Fruit fly (Drosophila melanogaster) whole organism, embryonic: Measurements from ENCODE around the gene CG5618.

Experiments
- Ada2b ChIP-seq: fragments of 200-800 bp; sonication (Bioruptor generic); IDR thresholded peaks from 2 replicates; pipeline ENCODE4 v1.3.6; 2022; ENCODE audit warnings: missing biosample characterization, missing genetic modification characterization
- C15 ChIP-seq: fragments of 200-800 bp; sonication (Bioruptor generic); IDR thresholded peaks from 3 replicates; pipeline ENCODE4 v1.3.6; 2022; ENCODE audit warnings: missing biosample characterization, missing genetic modification characterization
- CG11695 ChIP-seq: fragments of 200-800 bp; sonication (Bioruptor generic); IDR thresholded peaks from 3 replicates; pipeline ENCODE4 v1.3.6; 2022; ENCODE audit warnings: missing biosample characterization, missing genetic modification characterization
- CG11696 ChIP-seq: fragments of 200-800 bp; sonication (Bioruptor generic); IDR thresholded peaks from 2 replicates; pipeline ENCODE4 v1.3.6; 2022; ENCODE audit warnings: missing biosample characterization, missing genetic modification characterization
- CG12744 ChIP-seq: fragments of 200-800 bp; sonication (Bioruptor generic); optimal IDR thresholded peaks from 2 replicates; lab custom pipeline; 2016; ENCODE audit warnings: missing biosample characterization, missing genetic modification characterization
- CG12942 ChIP-seq: fragments of 200-800 bp; sonication (Bioruptor generic); optimal IDR thresholded peaks from 3 replicates; lab custom pipeline; 2016; ENCODE audit warnings: missing biosample characterization, missing genetic modification characterization
- CG13123 ChIP-seq: fragments of 200-800 bp; sonication (Bioruptor generic); optimal IDR thresholded peaks from 2 replicates; lab custom pipeline; 2016; ENCODE audit warnings: missing biosample characterization, missing genetic modification characterization
- CG13424 ChIP-seq: fragments of 200-800 bp; sonication (Bioruptor generic); optimal IDR thresholded peaks from 2 replicates; lab custom pipeline; 2019; ENCODE audit warnings: missing biosample characterization, mild to moderate bottlenecking, missing genetic modification characterization, moderate library complexity
- CG13894 ChIP-seq: fragments of 200-800 bp; sonication (Bioruptor generic); optimal IDR thresholded peaks from 3 replicates; lab custom pipeline; 2018; ENCODE audit warnings: missing biosample characterization, mild to moderate bottlenecking, missing genetic modification characterization, moderate library complexity
- CG14014 ChIP-seq: fragments of 200-800 bp; sonication (Bioruptor generic); IDR thresholded peaks from 2 replicates; pipeline ENCODE4 v1.3.6; 2022; ENCODE audit warnings: missing biosample characterization, missing genetic modification characterization
- CG14441 ChIP-seq: fragments of 200-800 bp; sonication (Bioruptor generic); IDR thresholded peaks from 2 replicates; pipeline ENCODE4 v1.3.6; 2022; ENCODE audit warnings: missing biosample characterization, missing genetic modification characterization
- CG16815 ChIP-seq: fragments of 200-800 bp; sonication (Bioruptor generic); optimal IDR thresholded peaks from 3 replicates; lab custom pipeline; 2017; ENCODE audit warnings: missing biosample characterization, mild to moderate bottlenecking, missing genetic modification characterization
- CG17186 ChIP-seq: fragments of 200-800 bp; sonication (Bioruptor generic); optimal IDR thresholded peaks from 3 replicates; lab custom pipeline; 2017; ENCODE audit warnings: missing biosample characterization, missing genetic modification reagents, missing genetic modification characterization
- CG18262 ChIP-seq: fragments of 200-800 bp; optimal IDR thresholded peaks from 3 replicates; lab custom pipeline; 2019; ENCODE audit warnings: missing biosample characterization, mild to moderate bottlenecking, missing genetic modification characterization, moderate library complexity
- CG18619 ChIP-seq: fragments of 200-800 bp; sonication (Bioruptor generic); optimal IDR thresholded peaks from 3 replicates; lab custom pipeline; 2017; ENCODE audit warnings: missing biosample characterization, mild to moderate bottlenecking, missing genetic modification characterization
- CG2678 ChIP-seq: fragments of 200-800 bp; sonication (Bioruptor generic); optimal IDR thresholded peaks from 3 replicates; lab custom pipeline; 2019; ENCODE audit warnings: missing biosample characterization, mild to moderate bottlenecking, missing genetic modification characterization, moderate library complexity
- CG32772 ChIP-seq: fragments of 200-800 bp; sonication (Bioruptor generic); IDR thresholded peaks from 2 replicates; pipeline ENCODE4 v1.3.6; 2022; ENCODE audit warnings: missing biosample characterization, missing genetic modification characterization
- CG33557 ChIP-seq: fragments of 200-800 bp; sonication (Bioruptor generic); optimal IDR thresholded peaks from 2 replicates; lab custom pipeline; 2019; ENCODE audit warnings: missing biosample characterization, mild to moderate bottlenecking, missing genetic modification characterization, moderate library complexity
- CG4328 ChIP-seq: fragments of 200-800 bp; sonication (Bioruptor generic); optimal IDR thresholded peaks from 3 replicates; lab custom pipeline; 2017; ENCODE audit warnings: missing biosample characterization, missing genetic modification reagents, missing genetic modification characterization
- CG7372 ChIP-seq: fragments of 200-800 bp; sonication (Bioruptor generic); IDR thresholded peaks from 2 replicates; pipeline ENCODE4 v1.3.6; 2022; ENCODE audit warnings: missing biosample characterization, missing genetic modification characterization
- CG7745 ChIP-seq: fragments of 200-800 bp; sonication (Bioruptor generic); optimal IDR thresholded peaks from 2 replicates; lab custom pipeline; 2018; ENCODE audit warnings: missing biosample characterization, mild to moderate bottlenecking, missing genetic modification characterization, moderate library complexity
- CG9876 ChIP-seq: fragments of 200-800 bp; sonication (Bioruptor generic); optimal IDR thresholded peaks from 2 replicates; lab custom pipeline; 2016; ENCODE audit warnings: missing biosample characterization, missing genetic modification characterization
- Chrac-16 ChIP-seq: fragments of 200-800 bp; sonication (Bioruptor generic); optimal IDR thresholded peaks from 3 replicates; lab custom pipeline; 2016; ENCODE audit warnings: missing biosample characterization, missing genetic modification characterization
- CrebB ChIP-seq: fragments of 200-800 bp; sonication (Bioruptor generic); optimal IDR thresholded peaks from 3 replicates; lab custom pipeline; 2018; ENCODE audit warnings: missing biosample characterization, mild to moderate bottlenecking, missing genetic modification characterization
- Dref ChIP-seq: fragments of 200-800 bp; sonication (Bioruptor generic); IDR thresholded peaks from 2 replicates; pipeline ENCODE4 v1.3.6; 2022; ENCODE audit warnings: missing biosample characterization, missing genetic modification characterization
- Hmx ChIP-seq: fragments of 200-800 bp; sonication (Bioruptor generic); optimal IDR thresholded peaks from 2 replicates; lab custom pipeline; 2016; ENCODE audit warnings: missing biosample characterization, missing genetic modification characterization
- Hr39 ChIP-seq: fragments of >200 bp; optimal IDR thresholded peaks from 2 replicates; lab custom pipeline; 2017
- Kr ChIP-seq: fragments of 200-800 bp; sonication (Bioruptor generic); optimal IDR thresholded peaks from 2 replicates; lab custom pipeline; 2017; ENCODE audit warnings: missing biosample characterization, mild to moderate bottlenecking, missing genetic modification characterization
- Lhr ChIP-seq: fragments of 200-800 bp; sonication (Bioruptor generic); optimal IDR thresholded peaks from 3 replicates; lab custom pipeline; 2017; ENCODE audit warnings: mild to moderate bottlenecking, missing biosample characterization, missing genetic modification reagents, missing genetic modification characterization
- Lim3 ChIP-seq: fragments of 200-800 bp; sonication (Bioruptor generic); IDR thresholded peaks from 2 replicates; pipeline ENCODE4 v1.3.6; 2022; ENCODE audit warnings: missing biosample characterization, missing genetic modification characterization
- Med ChIP-seq: fragments of 200-800 bp; sonication (Bioruptor generic); peaks from one replicate; lab custom pipeline; 2016; ENCODE audit warnings: missing biosample characterization, missing genetic modification characterization, mild to moderate bottlenecking, inconsistent platforms, moderate library complexity
- Opbp ChIP-seq: fragments of 200-800 bp; sonication (Bioruptor generic); IDR thresholded peaks from 3 replicates; pipeline ENCODE4 v1.3.6; 2022; ENCODE audit warnings: missing biosample characterization, missing genetic modification characterization; ENCODE audit not compliant: partially characterized antibody
- Sry-δ ChIP-seq: fragments of 200-800 bp; sonication (Bioruptor generic); optimal IDR thresholded peaks from 2 replicates; lab custom pipeline; 2016; ENCODE audit warnings: missing biosample characterization, missing genetic modification characterization
- Ssrp ChIP-seq: fragments of 200-800 bp; sonication (Bioruptor generic); optimal IDR thresholded peaks from 2 replicates; lab custom pipeline; 2018; ENCODE audit warnings: missing biosample characterization, mild to moderate bottlenecking, missing genetic modification characterization, moderate library complexity
- Xbp1 ChIP-seq: fragments of 200-800 bp; sonication (Bioruptor generic); optimal IDR thresholded peaks from 3 replicates; lab custom pipeline; 2016; ENCODE audit warnings: missing biosample characterization, mild to moderate bottlenecking, missing genetic modification characterization
- az2 ChIP-seq: fragments of 200-800 bp; sonication (Bioruptor generic); optimal IDR thresholded peaks from 3 replicates; lab custom pipeline; 2016; ENCODE audit warnings: missing biosample characterization, missing genetic modification characterization
- bsh ChIP-seq, 2 experiments: fragments of 200-800 bp; sonication (Bioruptor generic); optimal IDR thresholded peaks; 2 replicates each; lab custom pipeline; 2017 to 2018; ENCODE audit warnings: mild to moderate bottlenecking in 2 of 2, missing biosample characterization in 2 of 2, missing genetic modification characterization in 2 of 2, moderate library complexity in 1 of 2
- ems ChIP-seq: fragments of 200-800 bp; sonication (Bioruptor generic); optimal IDR thresholded peaks from 3 replicates; lab custom pipeline; 2016; ENCODE audit warnings: missing biosample characterization, missing genetic modification characterization
- ewg ChIP-seq: fragments of 200-800 bp; sonication (Bioruptor generic); optimal IDR thresholded peaks from 3 replicates; lab custom pipeline; 2017; ENCODE audit warnings: mild to moderate bottlenecking, missing biosample characterization, missing genetic modification reagents, missing genetic modification characterization
- eyg ChIP-seq: fragments of 200-800 bp; sonication (Bioruptor generic); optimal IDR thresholded peaks from 3 replicates; lab custom pipeline; 2016; ENCODE audit warnings: missing biosample characterization, missing genetic modification characterization
- gcm ChIP-seq: fragments of 200-800 bp; sonication (Bioruptor generic); optimal IDR thresholded peaks from 2 replicates; lab custom pipeline; 2019; ENCODE audit warnings: missing biosample characterization, mild to moderate bottlenecking, missing genetic modification characterization, moderate library complexity
- nerfin-1 ChIP-seq: fragments of 200-800 bp; sonication (Bioruptor generic); optimal IDR thresholded peaks from 3 replicates; lab custom pipeline; 2019; ENCODE audit warnings: missing biosample characterization, mild to moderate bottlenecking, missing genetic modification characterization, moderate library complexity
- pan ChIP-seq, 4 experiments: fragments of >200 bp in 3 of 4; fragments of 200-800 bp in 1 of 4; sonication (Bioruptor generic) in 1 of 4; optimal IDR thresholded peaks in 3 of 4; IDR thresholded peaks in 1 of 4; 2 replicates each; pipeline versions ENCODE4 v1.3.6 to Lab custom; 2017 to 2022; ENCODE audit warnings: missing biosample characterization in 2 of 4, missing genetic modification characterization in 2 of 4, mixed read lengths in 1 of 4
- sens ChIP-seq: fragments of 200-800 bp; sonication (Bioruptor generic); peaks from one replicate; lab custom pipeline; 2016; ENCODE audit warnings: missing biosample characterization, missing genetic modification characterization
- sob ChIP-seq: fragments of 200-800 bp; sonication (Bioruptor generic); IDR thresholded peaks from 2 replicates; pipeline ENCODE4 v1.3.6; 2022; ENCODE audit warnings: missing biosample characterization, missing genetic modification characterization
- tna ChIP-seq: fragments of 200-800 bp; sonication (Bioruptor generic); IDR thresholded peaks from 2 replicates; pipeline ENCODE4 v1.3.6; 2022; ENCODE audit warnings: missing biosample characterization, missing genetic modification characterization; ENCODE audit not compliant: partially characterized antibody
- unpg ChIP-seq: fragments of 200-800 bp; sonication (Bioruptor generic); optimal IDR thresholded peaks from 3 replicates; lab custom pipeline; 2018; ENCODE audit warnings: missing biosample characterization, mild to moderate bottlenecking, missing genetic modification characterization, moderate library complexity
- zen ChIP-seq: fragments of 200-800 bp; sonication (Bioruptor generic); optimal IDR thresholded peaks from 3 replicates; lab custom pipeline; 2018; ENCODE audit warnings: missing biosample characterization, mild to moderate bottlenecking, missing genetic modification characterization, moderate library complexity

Gene CG5618

DNA sequence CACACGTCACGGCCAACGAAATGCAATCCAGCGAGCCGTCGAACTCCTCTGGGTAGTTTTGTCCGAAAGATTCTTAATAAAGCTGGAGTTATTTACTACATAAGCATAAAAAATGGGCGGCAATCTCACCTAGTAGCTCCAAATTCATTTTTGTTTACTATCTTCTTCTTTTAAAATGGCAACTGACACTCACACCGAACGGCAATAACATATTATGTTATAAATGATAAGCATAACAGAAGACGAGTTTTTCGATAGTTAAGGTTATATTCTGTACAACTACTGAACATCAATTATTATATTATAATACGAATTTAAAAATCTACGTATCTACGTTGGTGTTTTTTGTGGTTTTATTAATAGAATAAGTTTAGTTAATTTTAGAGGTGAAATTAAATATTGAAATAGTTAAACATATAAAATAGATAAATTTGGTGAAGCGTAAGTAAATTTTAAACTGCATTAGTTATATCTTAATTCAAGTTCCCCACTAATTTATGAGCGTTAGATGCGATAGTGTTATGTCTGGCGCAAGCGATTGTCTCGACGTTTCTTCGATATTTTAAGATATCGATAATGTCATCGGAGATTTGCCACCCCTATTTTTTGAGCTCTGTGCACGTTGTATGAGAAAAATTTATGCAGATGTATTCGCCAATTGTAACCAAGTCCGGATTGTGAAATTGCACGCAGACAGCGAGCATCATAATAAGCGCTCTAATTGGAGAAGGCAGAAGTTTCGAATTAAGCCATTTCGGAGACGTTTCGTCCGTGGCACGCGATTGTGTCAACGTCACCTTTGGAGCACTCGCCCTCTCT is 5.3 kb upstream of the CG5618 start, which contains the start of the genes Rbbp5 and eRF1 (continued):
- TF ChIP-seq Lhr (peak; percentile 56), CG9876 (GFP tag; lab: Kevin White, UChicago) (peak; percentile 38), CG11696 (0 out of 2 replicates have a peak, but pooled peaks have one; percentile 22), Hmx (peak; percentile 11), Kr (GFP tag; lab: Kevin White, UChicago) (no peak), Xbp1 (peak; percentile 89), bsh (GFP tag; optimal IDR thresholded peaks at IDR 0.05; lab: Kevin White, UChicago) (peak in 1 of 2 experiments; percentile 75), gcm (GFP tag; lab: Kevin White, UChicago) (no peak), unpg (peak; percentile 73), Dref (peak; percentile 92), Hr39 (lab: Kevin White, UChicago) (no peak), az2 (peak; percentile 71), pan (optimal IDR thresholded peaks at IDR 0.05; lab: Kevin White, UChicago) (no peak), pan (GFP tag; optimal IDR thresholded peaks at IDR 0.05 in 1 of 2, IDR thresholded peaks at IDR 0.05 in 1 of 2) (peak in 1 of 2 experiments; percentile 74), CG16815 (GFP tag; lab: Kevin White, UChicago) (peak; percentile 58), CG33557 (peak; percentile 55), Ssrp (tag; lab: Kevin White, UChicago) (peak; percentile 74), CG14014 (GFP tag; lab: Robert Waterston, UW) (peak; percentile 81), Sry-δ (GFP tag; lab: Kevin White, UChicago) (peak; percentile 94), C15 (GFP tag; lab: Robert Waterston, UW) (peak; percentile 66; the same call in 1 of the 3 replicates), CG18262 (tag; lab: Kevin White, UChicago) (peak; percentile 78), eyg (GFP tag; lab: Kevin White, UChicago) (no peak), Med (GFP tag; lab: Kevin White, UChicago) (peak; percentile 92), CG11695 (GFP tag; lab: Robert Waterston, UW) (0 out of 3 replicates have a peak, but pooled peaks have one; percentile 10), sob (GFP tag; lab: Robert Waterston, UW) (peak; percentile 85), CG17186 (peak; percentile 48), CG32772 (GFP tag; lab: Robert Waterston, UW) (peak; percentile 84), CG12744 (GFP tag; lab: Kevin White, UChicago) (no peak), CG13424 (tag; lab: Kevin White, UChicago) (peak; percentile 83), CrebB (tag; lab: Kevin White, UChicago) (no peak), tna (GFP tag; lab: Robert Waterston, UW) (peak; percentile 75), CG7372 (GFP tag; lab: Robert Waterston, UW) (peak; percentile 82), CG7745 (tag; lab: Kevin White, UChicago) (no peak), ewg (GFP tag; lab: Kevin White, UChicago) (peak; percentile 48), CG2678 (peak; percentile 80), Chrac-16 (GFP tag; lab: Kevin White, UChicago) (peak; percentile 82), Lim3 (GFP tag; lab: Robert Waterston, UW) (no peak), CG12942 (GFP tag; lab: Kevin White, UChicago) (peak; percentile 77), ems (peak; percentile 58), Opbp (GFP tag; lab: Robert Waterston, UW) (peak; percentile 94), CG4328 (GFP tag; lab: Kevin White, UChicago) (peak; percentile 10), Ada2b (GFP tag; lab: Robert Waterston, UW) (peak; percentile 57; the same call in 1 of the 2 replicates), CG13894 (peak; percentile 72), CG13123 (GFP tag; lab: Kevin White, UChicago) (peak; percentile 71), sens (peak; percentile 85), CG18619 (GFP tag; lab: Kevin White, UChicago) (peak; percentile 40), zen (peak; percentile 79), nerfin-1 (peak; percentile 17), CG14441 (GFP tag; lab: Robert Waterston, UW) (peak; percentile 75)
